Fruit fly (Drosophila melanogaster) whole organism, pupa: Measurements from ENCODE around the gene CG7888.

ENCODE experiments used
- CG10348 ChIP-seq: fragments of 200-800 bp; sonication (Bioruptor generic); IDR thresholded peaks from 2 replicates; pipeline ENCODE4 v1.3.6; 2022; ENCODE audit warnings: missing biosample characterization, missing genetic modification characterization
- CG13204 ChIP-seq: fragments of 200-800 bp; sonication (Bioruptor generic); optimal IDR thresholded peaks from 2 replicates; lab custom pipeline; 2018; ENCODE audit warnings: missing biosample characterization, mild to moderate bottlenecking, missing genetic modification characterization, moderate library complexity
- CG17806 ChIP-seq: fragments of 200-800 bp; sonication (Bioruptor generic); optimal IDR thresholded peaks from 2 replicates; lab custom pipeline; 2018; ENCODE audit warnings: missing biosample characterization, mild to moderate bottlenecking, missing genetic modification characterization, moderate library complexity
- CG8159 ChIP-seq: fragments of 200-800 bp; sonication (Bioruptor generic); optimal IDR thresholded peaks from 3 replicates; lab custom pipeline; 2018; ENCODE audit warnings: missing biosample characterization, mild to moderate bottlenecking, missing genetic modification characterization, moderate library complexity
- CG9948 ChIP-seq: fragments of 200-800 bp; sonication (Bioruptor generic); optimal IDR thresholded peaks from 2 replicates; lab custom pipeline; 2018; ENCODE audit warnings: missing biosample characterization, mild to moderate bottlenecking, missing genetic modification characterization, moderate library complexity
- EcR ChIP-seq: fragments of 200-800 bp; sonication (Bioruptor generic); optimal IDR thresholded peaks from 3 replicates; lab custom pipeline; 2019; ENCODE audit warnings: missing biosample characterization, missing genetic modification characterization, mild to moderate bottlenecking, moderate library complexity, missing genetic modification reagents
- Pif1A ChIP-seq: fragments of 200-800 bp; sonication (Bioruptor generic); optimal IDR thresholded peaks from 3 replicates; lab custom pipeline; 2016; ENCODE audit warnings: missing biosample characterization, missing genetic modification characterization
- rn ChIP-seq: fragments of 200-800 bp; sonication (Bioruptor generic); IDR thresholded peaks from 2 replicates; pipeline ENCODE4 v1.3.6; 2022; ENCODE audit warnings: missing biosample characterization, missing genetic modification characterization

- TF ChIP-seq CG17806 (tag; lab: Kevin White, UChicago): no peak
- TF ChIP-seq Pif1A (GFP tag; lab: Kevin White, UChicago): no peak
- no peak for TF ChIP-seq rn (GFP tag; lab: Robert Waterston, UW)
- no peak for TF ChIP-seq CG8159 (tag; lab: Kevin White, UChicago)
- no peak for TF ChIP-seq CG13204 (GFP tag; lab: Kevin White, UChicago)
- no peak for TF ChIP-seq EcR
- no peak for TF ChIP-seq CG10348 (GFP tag; lab: Robert Waterston, UW)
- no peak for TF ChIP-seq CG9948 (tag; lab: Kevin White, UChicago)
These were observed 38.6 kb upstream of the CG7888 start for dm6 chr3L:11015203-11015602.
